Fruit fly (Drosophila melanogaster) whole organism, prepupa: Measurements from ENCODE around the gene CG7101.

Source experiments
- CG34406 ChIP-seq: fragments of 200-800 bp; sonication (Bioruptor generic); optimal IDR thresholded peaks from 3 replicates; lab custom pipeline; 2016; ENCODE audit warnings: missing biosample characterization, missing genetic modification characterization
- Eip75B ChIP-seq: fragments of 200-800 bp; sonication (Bioruptor generic); optimal IDR thresholded peaks from 3 replicates; lab custom pipeline; 2016; ENCODE audit warnings: missing biosample characterization, missing genetic modification characterization
- Hr38 ChIP-seq: sonication (Bioruptor generic); optimal IDR thresholded peaks from 2 replicates; lab custom pipeline; 2016; ENCODE audit warnings: missing biosample characterization, missing genetic modification characterization
- Sox102F ChIP-seq: fragments of 200-800 bp; sonication (Bioruptor generic); optimal IDR thresholded peaks from 2 replicates; lab custom pipeline; 2016; ENCODE audit warnings: missing biosample characterization, mild to moderate bottlenecking, missing genetic modification characterization
- spab ChIP-seq: fragments of 200-800 bp; sonication (Bioruptor generic); optimal IDR thresholded peaks from 2 replicates; lab custom pipeline; 2017; ENCODE audit warnings: missing biosample characterization, mild to moderate bottlenecking, missing genetic modification characterization, missing genetic modification reagents

DNA sequence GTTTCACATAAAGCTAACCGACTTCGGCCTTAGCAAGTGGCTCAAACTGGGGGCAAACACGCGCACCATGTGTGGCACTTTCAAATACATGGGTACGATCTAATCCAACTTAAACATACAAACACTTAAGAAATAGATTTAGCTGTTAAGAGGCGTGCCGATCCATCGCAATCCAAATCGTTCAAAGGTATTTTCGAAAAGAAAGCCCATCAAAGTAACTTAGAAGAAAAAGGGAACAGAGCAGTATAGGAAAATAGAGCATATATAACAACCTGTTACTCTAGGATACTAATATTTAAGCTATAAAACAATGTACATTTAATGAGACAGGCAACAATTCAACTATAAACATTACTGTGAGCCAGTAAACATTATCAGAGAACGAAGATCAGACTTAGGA, 39.0 kb upstream of the CG7101 start, which contains the start of gene Atg101:
- TF ChIP-seq Eip75B (GFP tag; lab: Kevin White, UChicago) (no peak), Sox102F (GFP tag; lab: Kevin White, UChicago) (no peak), Hr38 (GFP tag; lab: Kevin White, UChicago) (no peak), spab (no peak), CG34406 (GFP tag; lab: Kevin White, UChicago) (no peak)
